Fruit fly (Drosophila melanogaster): Measurements from ENCODE around the gene CG13856.

Gene CG13856

dm6 chr3R:22402355-22402754, at the start of gene CG13856:
TSS of gene CG13856 (plus strand) at chr3R:22402655.
- TF ChIP-seq Blimp-1 (GFP tag; optimal IDR thresholded peaks at IDR 0.05) (no peak), lz (GFP tag; optimal IDR thresholded peaks at IDR 0.05) (no peak), CG6276 (GFP tag; optimal IDR thresholded peaks at IDR 0.05) (no peak), CG10631 (GFP tag; optimal IDR thresholded peaks at IDR 0.05) (no peak)

- TF ChIP-seq topi (GFP tag; optimal IDR thresholded peaks at IDR 0.05) (no peak), Sox15 (GFP tag; optimal IDR thresholded peaks at IDR 0.05) (no peak), Met (GFP tag; optimal IDR thresholded peaks at IDR 0.05) (peak; percentile 51), OdsH (GFP tag; optimal IDR thresholded peaks at IDR 0.05) (no peak), Blimp-1 (GFP tag; optimal IDR thresholded peaks at IDR 0.05) (peak; percentile 96), Gug (GFP tag; IDR thresholded peaks at IDR 0.05) (no peak), CG8632 (GFP tag; optimal IDR thresholded peaks at IDR 0.05) (no peak), svp (GFP tag) (peak; percentile 44), salr (GFP tag; optimal IDR thresholded peaks at IDR 0.05) (no peak), CG3919 (GFP tag; optimal IDR thresholded peaks at IDR 0.05) (peak; percentile 1), CG34406 (GFP tag; optimal IDR thresholded peaks at IDR 0.05) (no peak), CG31627 (GFP tag; optimal IDR thresholded peaks at IDR 0.05) (peak; percentile 2), CG3032 (tag; optimal IDR thresholded peaks at IDR 0.05) (no peak), CG4318 (GFP tag; optimal IDR thresholded peaks at IDR 0.05) (no peak), cyc (GFP tag; optimal IDR thresholded peaks at IDR 0.05) (peak; percentile 1), fd85E (GFP tag; optimal IDR thresholded peaks at IDR 0.05) (no peak), lz (GFP tag; optimal IDR thresholded peaks at IDR 0.05) (no peak), CG10669 (GFP tag; optimal IDR thresholded peaks at IDR 0.05) (no peak), CG6276 (GFP tag; optimal IDR thresholded peaks at IDR 0.05) (peak; percentile 41), Eip78C (GFP tag) (peak; percentile 57), Eip75B (GFP tag; optimal IDR thresholded peaks at IDR 0.05) (peak; percentile 73), vri (GFP tag; optimal IDR thresholded peaks at IDR 0.05) (peak; percentile 75), spab (GFP tag; optimal IDR thresholded peaks at IDR 0.05) (no peak), CG1621 (tag; optimal IDR thresholded peaks at IDR 0.05) (peak; percentile 62), pdm3 (GFP tag; optimal IDR thresholded peaks at IDR 0.05) (no peak), CG16779 (tag; optimal IDR thresholded peaks at IDR 0.05) (no peak), CG11902 (GFP tag; optimal IDR thresholded peaks at IDR 0.05) (no peak), CG6854 (GFP tag; optimal IDR thresholded peaks at IDR 0.05) (peak; percentile 68), Lpt (GFP tag; optimal IDR thresholded peaks at IDR 0.05) (no peak), Hr39 (GFP tag; optimal IDR thresholded peaks at IDR 0.05) (peak; percentile 17), CG6792 (GFP tag; optimal IDR thresholded peaks at IDR 0.05) (no peak), Sox14 (GFP tag; optimal IDR thresholded peaks at IDR 0.05) (peak; percentile 71), CG6808 (GFP tag; optimal IDR thresholded peaks at IDR 0.05) (peak; percentile 58), CG11294 (GFP tag; IDR thresholded peaks at IDR 0.05) (no peak), Ets96B (tag; optimal IDR thresholded peaks at IDR 0.05) (no peak), achi (GFP tag; optimal IDR thresholded peaks at IDR 0.05) (no peak), Ets21C (GFP tag; optimal IDR thresholded peaks at IDR 0.05) (no peak), ss (GFP tag; optimal IDR thresholded peaks at IDR 0.05) (peak; percentile 44 to 60), Smox (GFP tag; optimal IDR thresholded peaks at IDR 0.05) (no peak)
Measured at dm6 chr3R:22356464-22357410, 45.7 kb upstream of the CG13856 start, which contains the start of gene Sar1. TSS of gene Sar1 (plus strand) at chr3R:22356685.
